Worm (Caenorhabditis elegans): ENCODE measurements around the gene lido-16.
A peak's percentile ranks its signal among the peaks of the same experiment; 100 is the strongest.

ce11 chrII:6453341-6453806, 31.4 kb downstream of the lido-16 start, which contains the start of gene atg-16.2:
- TF ChIP-seq ceh-43 (GFP tag; optimal IDR thresholded peaks at IDR 0.05) = no peak
- TF ChIP-seq blmp-1 (tag; optimal IDR thresholded peaks at IDR 0.05) = no peak
- peak; percentile 38 for TF ChIP-seq nhr-237 (tag; optimal IDR thresholded peaks at IDR 0.05)
- TF ChIP-seq mls-2 (tag; optimal IDR thresholded peaks at IDR 0.05) = peak; percentile 19
- TF ChIP-seq lsy-2 (tag; optimal IDR thresholded peaks at IDR 0.05) = peak; percentile 2
- TF ChIP-seq nhr-12 (tag; optimal IDR thresholded peaks at IDR 0.05) = no peak
- TF ChIP-seq zip-8 (tag; optimal IDR thresholded peaks at IDR 0.05) = no peak
- no peak for TF ChIP-seq unc-62 (GFP tag; optimal IDR thresholded peaks at IDR 0.05)
